Fruit fly (Drosophila melanogaster): ENCODE results near the gene CG15356.
A peak's percentile ranks its signal among the peaks of the same experiment; 100 is the strongest.

CG15356 gene

DNA sequence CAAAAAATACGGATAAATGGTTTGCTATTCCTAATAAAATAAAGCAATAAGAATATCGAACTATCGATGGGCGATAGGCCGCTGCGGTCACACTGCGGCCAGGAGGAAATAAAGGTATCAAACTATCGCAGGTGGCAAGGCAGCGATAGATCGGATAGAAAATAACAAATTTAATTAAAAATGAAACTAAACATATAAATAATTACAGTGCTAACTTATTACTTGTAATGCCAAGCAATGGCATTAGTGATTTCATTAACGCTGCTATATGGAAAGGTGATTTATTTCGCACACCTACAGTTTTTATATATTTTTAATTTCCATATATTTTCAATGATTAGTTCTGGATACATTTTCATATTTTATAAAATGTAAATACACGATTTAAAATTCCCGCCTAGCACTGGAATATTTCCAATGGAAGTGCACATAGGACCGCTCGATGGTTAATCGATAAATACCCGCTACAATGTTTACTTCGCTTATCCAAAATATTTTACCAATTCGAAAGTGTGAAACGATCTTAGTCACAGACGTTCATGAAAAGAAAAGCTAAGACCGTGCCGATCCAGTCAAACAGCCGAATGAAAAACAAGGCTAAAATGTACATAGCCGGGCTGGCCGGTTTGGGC lies at the start of gene CG15356, which contains the start of gene CG15362:
CG15356 (minus strand) TSS at position 48 of the 632 bp plus-strand sequence.
CG15362 (plus strand) TSS at position 469 of the 632 bp plus-strand sequence.
- TF ChIP-seq noc (tag; optimal IDR thresholded peaks at IDR 0.05), result no peak

DNA sequence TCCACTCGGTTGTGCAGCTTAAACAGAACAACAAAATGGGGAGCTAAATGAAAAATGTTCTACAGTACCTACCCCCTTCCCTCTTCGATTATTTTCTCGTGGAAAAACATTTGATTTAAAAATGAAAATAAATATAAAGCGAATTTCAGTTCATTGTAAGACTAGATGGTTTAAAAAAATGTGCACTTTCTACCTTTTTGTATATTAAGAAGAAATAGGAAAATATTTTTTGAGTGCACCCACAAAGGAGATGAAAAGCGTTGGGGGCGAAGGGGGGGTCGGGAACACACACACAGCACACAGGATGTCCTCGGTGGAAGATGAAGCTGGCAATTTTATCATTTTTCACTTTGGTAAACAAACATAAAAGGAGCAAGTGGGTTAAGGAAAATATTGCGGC lies 42.3 kb upstream of the CG15356 start:
- no peak for TF ChIP-seq noc (tag; optimal IDR thresholded peaks at IDR 0.05)

DNA sequence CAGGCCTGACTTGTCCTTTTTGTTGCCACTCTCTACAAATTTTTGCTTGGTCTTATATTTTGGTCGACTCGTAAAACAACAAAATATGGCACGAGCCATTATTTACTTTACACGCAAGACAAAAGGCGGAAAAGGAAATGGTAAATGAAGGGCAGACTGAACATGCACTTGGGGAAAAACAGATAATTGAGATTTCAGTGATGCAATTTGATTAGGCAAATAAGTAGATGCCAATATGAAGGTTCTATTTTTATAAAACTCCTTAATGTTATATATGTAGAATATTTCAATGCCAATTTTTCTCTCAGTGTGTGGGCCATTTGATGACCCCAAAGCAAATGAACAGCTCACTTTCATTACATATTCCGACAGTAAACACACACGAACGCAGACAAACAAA lies 34.6 kb upstream of the CG15356 start:
- TF ChIP-seq noc (tag; optimal IDR thresholded peaks at IDR 0.05), result no peak

DNA sequence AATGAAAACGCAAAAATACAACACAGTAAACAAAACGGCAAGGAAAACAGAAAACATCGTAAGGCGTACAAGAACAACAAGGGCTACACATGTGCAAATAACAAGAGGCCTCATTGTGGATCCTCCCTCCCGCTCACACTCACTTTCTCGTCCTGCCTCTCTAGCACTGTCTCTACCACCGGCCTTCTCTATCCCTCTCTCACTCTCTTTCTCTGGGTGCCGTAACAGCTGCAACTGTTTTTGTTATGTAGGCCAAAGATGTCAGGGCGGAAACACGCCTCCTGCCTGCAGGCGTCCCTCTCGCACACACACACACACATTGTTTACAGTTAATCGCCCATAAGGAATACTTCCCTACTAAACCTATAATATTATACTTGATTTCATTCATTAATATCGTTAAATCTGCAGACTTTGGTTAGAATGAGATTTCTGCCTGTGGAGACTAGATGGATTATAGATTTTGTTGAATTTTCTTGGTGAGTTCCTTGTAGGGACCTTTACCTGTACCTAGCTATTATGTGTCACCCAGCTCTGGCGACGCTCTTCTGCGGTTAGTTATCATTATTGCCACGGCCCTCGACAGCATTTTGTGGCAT lies 33.4 kb upstream of the CG15356 start:
- no peak for TF ChIP-seq noc (tag; optimal IDR thresholded peaks at IDR 0.05)

DNA sequence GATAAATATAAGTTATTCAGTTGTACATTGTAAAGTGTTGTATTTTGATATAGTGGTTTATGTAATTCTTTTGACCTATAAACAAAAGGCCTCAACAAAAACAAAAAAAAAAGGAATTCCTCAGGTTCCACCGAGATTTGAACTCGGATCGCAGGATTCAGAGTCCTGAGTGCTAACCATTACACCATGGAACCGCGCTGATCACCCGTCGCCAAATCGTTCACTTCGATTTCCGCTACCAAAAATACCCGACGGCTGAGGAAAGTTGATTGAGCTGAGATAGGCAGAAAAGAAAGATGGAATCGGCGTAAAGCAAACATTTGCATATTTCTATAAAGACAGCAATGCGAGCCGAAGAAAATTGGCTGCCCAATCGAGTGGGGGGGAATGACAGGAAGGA lies 32.5 kb upstream of the CG15356 start:
- no peak for TF ChIP-seq noc (tag; optimal IDR thresholded peaks at IDR 0.05)

DNA sequence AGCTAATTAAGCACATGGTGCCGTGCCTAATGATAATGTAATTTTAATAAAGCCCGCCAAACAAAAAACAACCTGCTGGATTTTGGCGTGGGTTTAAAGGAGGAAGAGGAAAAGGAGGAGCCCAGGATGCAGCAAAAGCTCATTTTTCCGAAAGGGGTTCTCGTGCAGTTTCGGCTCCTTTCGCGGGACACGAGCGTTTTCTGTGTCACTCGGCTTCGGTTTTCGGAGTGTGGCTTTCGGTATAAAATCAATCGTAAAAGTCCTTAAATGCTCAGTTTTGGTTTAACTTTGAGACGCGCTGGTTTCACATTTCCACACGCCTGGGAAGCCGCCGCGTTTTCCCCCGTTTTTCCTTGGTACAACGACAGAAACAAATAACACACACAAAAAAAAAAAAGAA lies 30.9 kb upstream of the CG15356 start:
- no peak for TF ChIP-seq noc (tag; optimal IDR thresholded peaks at IDR 0.05)

DNA sequence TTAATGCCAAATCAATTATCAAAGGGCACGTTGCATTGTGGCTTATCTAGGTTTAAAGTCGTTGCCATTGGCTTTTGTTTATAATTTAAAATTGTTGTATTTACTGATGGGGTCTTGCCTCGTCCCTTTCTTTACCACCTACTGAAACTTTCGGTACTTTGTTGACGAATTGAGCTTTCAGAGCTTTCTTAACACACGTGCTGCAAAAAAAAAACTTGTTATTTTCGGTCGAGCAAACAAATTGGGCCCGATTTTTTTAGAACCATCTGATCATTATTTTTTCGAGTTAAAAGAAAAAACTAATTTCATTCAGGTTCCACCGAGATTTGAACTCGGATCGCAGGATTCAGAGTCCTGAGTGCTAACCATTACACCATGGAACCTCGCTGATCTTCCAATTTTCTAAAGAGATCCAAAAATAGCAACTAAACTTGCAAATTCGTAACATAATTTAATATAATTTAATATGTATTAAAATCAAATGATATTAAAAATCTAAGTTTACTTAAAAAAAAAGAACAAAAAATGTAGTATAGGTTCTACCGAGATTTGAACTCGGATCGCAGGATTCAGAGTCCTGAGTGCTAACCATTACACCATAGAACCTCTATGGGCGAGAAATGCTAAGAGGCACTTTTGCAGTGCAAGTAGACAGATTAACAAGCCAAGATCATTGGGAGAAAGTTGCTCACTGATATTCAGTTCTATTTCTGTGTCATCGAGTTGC lies 29.9 kb upstream of the CG15356 start:
- TF ChIP-seq noc (tag; optimal IDR thresholded peaks at IDR 0.05), result peak; percentile 19

DNA sequence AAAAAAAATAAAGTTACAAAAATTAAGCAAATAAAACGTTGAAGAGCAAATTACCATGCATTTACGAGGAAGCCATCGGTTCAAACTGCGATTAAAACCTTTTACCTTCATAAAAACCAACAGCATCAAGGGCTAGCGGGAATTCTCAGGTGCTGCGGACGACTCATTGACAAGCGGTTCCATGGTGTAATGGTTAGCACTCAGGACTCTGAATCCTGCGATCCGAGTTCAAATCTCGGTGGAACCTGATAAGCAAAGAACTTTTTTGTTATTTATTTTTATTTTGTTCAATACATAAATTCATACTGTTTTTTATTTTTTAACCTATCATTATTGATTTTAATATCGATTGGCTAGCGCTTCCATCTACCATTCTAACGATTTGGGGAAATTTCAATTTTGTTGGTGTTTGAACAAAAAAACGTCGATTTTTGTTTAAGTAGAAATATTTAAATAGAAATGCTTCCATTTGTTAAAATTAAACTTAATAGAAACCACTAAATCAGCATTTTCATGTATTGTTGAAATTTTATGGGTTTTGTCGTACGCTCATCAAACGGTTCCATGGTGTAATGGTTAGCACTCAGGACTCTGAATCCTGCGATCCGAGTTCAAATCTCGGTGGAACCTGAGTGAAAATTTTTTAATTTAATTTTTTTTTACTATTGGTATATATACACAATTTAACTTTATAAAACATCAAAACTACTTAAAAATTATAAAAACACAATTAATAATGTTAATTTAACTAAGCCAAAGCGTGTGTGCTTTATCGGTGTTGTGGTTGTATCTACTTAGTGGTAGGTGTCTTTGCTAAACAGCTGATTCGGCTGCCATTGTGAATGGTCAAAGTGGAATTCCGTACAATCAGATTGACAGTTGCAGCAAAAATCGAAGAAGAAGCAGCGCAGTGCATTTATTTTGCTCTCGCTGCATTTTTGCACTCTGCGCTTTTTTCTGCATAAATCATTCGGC lies 28.7 kb upstream of the CG15356 start, which contains the start of gene CG4238:
CG4238 (plus strand) TSS at position 880 of the 975 bp plus-strand sequence.
- TF ChIP-seq noc (tag; optimal IDR thresholded peaks at IDR 0.05), result no peak

DNA sequence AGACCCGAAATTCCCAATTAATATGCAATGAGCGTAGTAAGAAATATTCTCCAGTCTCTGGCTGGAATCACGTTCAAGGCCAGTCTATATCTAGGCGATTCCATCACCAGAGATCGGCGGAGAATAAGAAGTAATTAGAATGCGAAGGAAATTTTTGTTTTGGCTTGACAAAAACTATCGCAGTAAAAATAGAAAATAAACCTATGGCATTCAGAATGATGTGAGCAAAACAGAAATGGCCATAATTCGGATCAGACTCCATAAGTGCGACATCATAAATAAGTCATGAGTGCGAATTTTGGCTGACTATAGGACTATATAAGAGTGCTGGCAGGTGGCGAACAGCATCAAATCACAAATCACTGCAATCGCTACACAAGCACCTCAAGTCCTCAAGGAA lies 27.6 kb upstream of the CG15356 start, which contains the start of gene Nplp4:
Nplp4 (plus strand) TSS at position 301 of the 400 bp plus-strand sequence.
- TF ChIP-seq noc (tag; optimal IDR thresholded peaks at IDR 0.05), result no peak

DNA sequence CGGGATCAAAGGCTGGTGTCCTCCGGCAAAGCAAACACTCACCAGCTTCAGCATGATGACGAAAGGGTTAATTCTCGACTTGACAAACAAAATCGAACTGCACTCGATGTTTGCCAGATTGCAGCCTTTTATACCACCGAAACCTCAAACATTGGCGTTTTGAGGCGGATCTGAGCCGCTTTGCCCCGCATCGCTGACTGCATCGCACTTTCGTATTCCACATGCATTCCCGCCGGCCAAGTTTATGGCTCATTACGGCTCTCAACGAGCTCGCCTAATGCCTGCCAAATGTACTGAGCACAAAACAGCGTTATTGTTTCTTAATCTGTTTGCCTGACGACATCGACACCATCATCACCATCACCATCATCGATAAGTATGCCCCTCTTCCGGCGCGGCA lies 26.5 kb upstream of the CG15356 start, which contains the start of gene CG15353:
CG15353 (minus strand) TSS at position 101 of the 400 bp plus-strand sequence.
- no peak for TF ChIP-seq noc (tag; optimal IDR thresholded peaks at IDR 0.05)

DNA sequence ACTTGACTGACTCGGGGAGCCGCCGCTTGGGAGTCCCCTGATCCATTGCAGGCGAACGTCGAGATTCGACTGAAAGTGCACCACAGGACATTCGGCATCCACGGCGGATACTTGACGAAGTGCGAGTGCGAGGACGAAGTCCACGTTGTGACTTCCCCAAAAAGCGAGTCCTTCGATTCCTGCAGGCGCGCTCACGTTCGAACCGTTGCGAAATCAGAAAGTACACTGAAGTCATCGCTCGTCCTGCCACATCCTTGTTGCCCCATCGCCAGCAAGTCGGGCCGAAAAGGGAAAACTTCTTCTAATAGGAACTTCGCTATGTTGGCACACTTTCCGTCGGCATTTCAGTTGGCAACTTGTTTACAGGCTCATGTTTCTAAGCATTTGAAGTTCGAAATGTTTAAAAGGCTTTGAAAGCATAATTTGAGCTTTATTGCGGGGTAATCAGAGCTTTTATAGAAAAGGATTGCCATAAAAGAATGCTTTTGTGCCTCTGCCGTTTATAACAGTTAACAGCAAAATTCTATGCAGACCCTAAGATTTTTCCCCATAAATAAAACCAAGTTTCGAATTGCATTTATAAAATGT lies 25.6 kb upstream of the CG15356 start, which contains the start of gene CG33543:
CG33543 (minus strand) TSS at position 232 of the 588 bp plus-strand sequence.
- TF ChIP-seq noc (tag; optimal IDR thresholded peaks at IDR 0.05), result no peak

DNA sequence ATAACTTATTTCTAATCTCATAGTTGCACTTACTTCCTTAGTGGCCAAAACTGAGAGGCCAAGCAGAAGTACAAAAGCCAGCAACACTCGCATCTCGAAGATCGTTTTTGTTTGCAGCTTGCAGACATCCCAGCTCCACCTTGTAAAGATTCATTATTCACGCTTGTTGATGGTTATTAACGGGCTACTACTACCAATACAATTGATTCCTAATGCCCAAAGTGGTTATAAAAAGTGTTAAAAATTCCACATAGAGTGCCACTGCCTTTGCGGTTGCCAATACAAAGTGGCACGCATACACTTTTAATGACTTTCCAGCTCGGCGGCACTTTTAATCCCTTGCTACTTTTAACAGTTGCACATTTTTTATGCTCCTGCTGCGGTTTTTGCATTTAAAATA lies 11.5 kb upstream of the CG15356 start, which contains the start of gene Obp22a:
Obp22a (minus strand) TSS at position 101 of the 400 bp plus-strand sequence.
- TF ChIP-seq noc (tag; optimal IDR thresholded peaks at IDR 0.05), result no peak

DNA sequence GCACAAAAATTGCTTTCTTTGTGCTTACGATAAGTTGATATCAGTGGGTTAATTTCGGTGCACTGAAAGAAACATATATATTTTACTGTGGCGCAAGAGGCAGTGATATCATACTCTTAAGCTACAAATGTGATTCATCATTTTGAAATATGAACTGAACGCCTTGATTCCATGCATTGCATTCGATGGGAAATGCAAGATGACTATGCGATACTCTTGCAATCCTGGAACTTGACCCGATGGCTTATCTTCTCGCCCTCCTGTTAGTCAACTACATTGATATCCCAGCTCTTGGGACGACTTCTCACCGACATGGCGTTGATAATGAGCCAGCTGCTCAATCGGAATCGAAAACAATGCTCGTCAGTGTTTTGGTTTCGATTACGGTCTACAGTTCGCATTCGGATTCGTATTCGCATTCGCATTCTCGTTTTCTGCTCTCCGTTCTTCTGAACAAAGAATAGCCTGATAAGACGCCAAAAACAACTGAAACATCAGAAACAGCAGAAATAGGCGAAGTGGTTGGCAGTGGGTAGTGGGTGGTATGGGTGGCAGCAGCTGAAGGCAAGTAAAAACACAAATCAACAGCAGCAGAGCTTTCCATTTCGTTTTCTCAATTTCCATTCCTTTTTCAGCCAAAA lies 8.8 kb upstream of the CG15356 start:
- TF ChIP-seq noc (tag; optimal IDR thresholded peaks at IDR 0.05), result peak; percentile 28

DNA sequence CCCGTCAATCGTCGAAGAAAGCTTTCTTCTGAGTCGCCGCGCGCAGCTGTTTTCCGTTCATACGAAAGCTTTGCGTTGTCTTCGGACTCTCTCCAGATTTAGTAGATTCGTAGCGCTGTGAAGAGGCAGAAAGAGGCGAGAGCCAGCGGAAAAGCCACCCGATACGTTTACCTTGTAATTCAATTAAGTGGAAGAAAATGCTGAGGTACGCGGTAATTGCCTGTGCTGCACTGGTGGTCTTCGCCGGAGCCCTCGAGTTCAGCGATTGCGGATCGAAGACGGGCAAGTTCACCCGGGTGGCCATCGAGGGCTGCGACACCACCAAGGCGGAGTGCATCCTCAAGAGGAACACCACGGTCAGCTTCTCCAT lies 7.6 kb upstream of the CG15356 start, which contains the start of gene Npc2a:
Npc2a (plus strand) TSS at position 99 of the 370 bp plus-strand sequence.
- TF ChIP-seq noc (tag; optimal IDR thresholded peaks at IDR 0.05), result no peak
